Fruit fly (Drosophila melanogaster) whole organism, wandering third instar larva: Measurements from ENCODE around the gene btz.

Experiments used
- CG32264 ChIP-seq: fragments of 200-800 bp; sonication (Bioruptor generic); optimal IDR thresholded peaks from 2 replicates; lab custom pipeline; 2016; ENCODE audit warnings: missing biosample characterization, missing genetic modification characterization
- CG9705 ChIP-seq: fragments of 200-800 bp; sonication (Bioruptor generic); optimal IDR thresholded peaks from 2 replicates; lab custom pipeline; 2018; ENCODE audit warnings: missing biosample characterization, mild to moderate bottlenecking, missing genetic modification characterization
- CrebA ChIP-seq: fragments of 200-800 bp; sonication (Bioruptor generic); optimal IDR thresholded peaks from 2 replicates; lab custom pipeline; 2016; ENCODE audit warnings: missing biosample characterization, mild to moderate bottlenecking, missing genetic modification characterization, borderline replicate concordance
- Hnf4 ChIP-seq: fragments of 200-800 bp; sonication (Bioruptor generic); optimal IDR thresholded peaks from 2 replicates; lab custom pipeline; 2016; ENCODE audit warnings: missing biosample characterization, mild to moderate bottlenecking, missing genetic modification characterization
- Mio ChIP-seq: sonication (Bioruptor generic); optimal IDR thresholded peaks from 2 replicates; lab custom pipeline; 2016; ENCODE audit warnings: missing biosample characterization, missing genetic modification characterization
- Myc ChIP-seq: fragments of >200 bp; optimal IDR thresholded peaks from 2 replicates; lab custom pipeline; 2017
- OdsH ChIP-seq: fragments of 200-800 bp; sonication (Bioruptor generic); optimal IDR thresholded peaks from 2 replicates; lab custom pipeline; 2016; ENCODE audit warnings: missing biosample characterization, mild to moderate bottlenecking, missing genetic modification characterization
- Rel ChIP-seq, 2 experiments: fragments of 200-800 bp; sonication (Bioruptor generic) in 1 of 2; optimal IDR thresholded peaks; 2 replicates in 1 of 2; 3 replicates in 1 of 2; lab custom pipeline; 2016 to 2019; ENCODE audit warnings: mild to moderate bottlenecking in 2 of 2, missing biosample characterization in 2 of 2, missing genetic modification characterization in 2 of 2, moderate library complexity in 1 of 2
- Sp1 ChIP-seq: fragments of 200-800 bp; sonication (Bioruptor generic); optimal IDR thresholded peaks from 3 replicates; lab custom pipeline; 2019; ENCODE audit warnings: missing biosample characterization, mild to moderate bottlenecking, missing genetic modification characterization, moderate library complexity
- br ChIP-seq: fragments of 200-800 bp; sonication (Bioruptor generic); optimal IDR thresholded peaks from 2 replicates; lab custom pipeline; 2016; ENCODE audit warnings: missing biosample characterization, missing genetic modification characterization
- brk ChIP-seq: fragments of 200-800 bp; sonication (Bioruptor generic); optimal IDR thresholded peaks from 2 replicates; lab custom pipeline; 2016; ENCODE audit warnings: missing biosample characterization, mild to moderate bottlenecking, missing genetic modification characterization
- dl ChIP-seq, 2 experiments: fragments of 175-275, 200-275 bp in 1 of 2; fragments of 200-275 bp in 1 of 2; sonication (Bioruptor generic); optimal IDR thresholded peaks; lab custom pipeline; 2018; ENCODE audit warnings: mild to moderate bottlenecking in 2 of 2, missing biosample characterization in 2 of 2, missing genetic modification characterization in 2 of 2, moderate library complexity in 2 of 2; ENCODE audit not compliant: partially characterized antibody in 2 of 2, insufficient read depth in 1 of 2
- dmrt93B ChIP-seq: fragments of 200-800 bp; sonication (Bioruptor generic); optimal IDR thresholded peaks from 2 replicates; lab custom pipeline; 2018; ENCODE audit warnings: missing biosample characterization, mild to moderate bottlenecking, missing genetic modification characterization
- dsf ChIP-seq: sonication (Bioruptor generic); optimal IDR thresholded peaks from 2 replicates; lab custom pipeline; 2016; ENCODE audit warnings: missing biosample characterization, missing genetic modification characterization, borderline replicate concordance
- ey ChIP-seq: fragments of 200-800 bp; sonication (Bioruptor generic); optimal IDR thresholded peaks from 2 replicates; lab custom pipeline; 2016; ENCODE audit warnings: missing biosample characterization, missing genetic modification characterization
- fru ChIP-seq: fragments of 200-800 bp; sonication (Bioruptor generic); optimal IDR thresholded peaks from 3 replicates; lab custom pipeline; 2016; ENCODE audit warnings: missing biosample characterization, mild to moderate bottlenecking, missing genetic modification characterization
- h ChIP-seq: fragments of 200-800 bp; sonication (Bioruptor generic); optimal IDR thresholded peaks from 3 replicates; lab custom pipeline; 2016; ENCODE audit warnings: missing biosample characterization, mild to moderate bottlenecking, missing genetic modification characterization
- lola ChIP-seq: fragments of >200 bp; optimal IDR thresholded peaks from 2 replicates; lab custom pipeline; 2017; ENCODE audit warnings: missing biosample characterization, missing genetic modification characterization
- pan ChIP-seq: fragments of >200 bp; optimal IDR thresholded peaks from 2 replicates; lab custom pipeline; 2017
- psq ChIP-seq: fragments of 200-800 bp; sonication (Bioruptor generic); optimal IDR thresholded peaks from 3 replicates; lab custom pipeline; 2017; ENCODE audit warnings: missing biosample characterization, mild to moderate bottlenecking, missing genetic modification characterization, moderate library complexity
- rgr ChIP-seq: fragments of 200-800 bp; sonication (Bioruptor generic); optimal IDR thresholded peaks from 3 replicates; lab custom pipeline; 2016; ENCODE audit warnings: missing biosample characterization, mild to moderate bottlenecking, missing genetic modification characterization
- sage ChIP-seq: fragments of 200-800 bp; sonication (Bioruptor generic); optimal IDR thresholded peaks from 2 replicates; lab custom pipeline; 2016; ENCODE audit warnings: missing biosample characterization, mild to moderate bottlenecking, missing genetic modification characterization
- sv ChIP-seq: fragments of 200-800 bp; sonication (Bioruptor generic); optimal IDR thresholded peaks from 3 replicates; lab custom pipeline; 2016; ENCODE audit warnings: missing biosample characterization, missing genetic modification characterization

The btz gene

DNA sequence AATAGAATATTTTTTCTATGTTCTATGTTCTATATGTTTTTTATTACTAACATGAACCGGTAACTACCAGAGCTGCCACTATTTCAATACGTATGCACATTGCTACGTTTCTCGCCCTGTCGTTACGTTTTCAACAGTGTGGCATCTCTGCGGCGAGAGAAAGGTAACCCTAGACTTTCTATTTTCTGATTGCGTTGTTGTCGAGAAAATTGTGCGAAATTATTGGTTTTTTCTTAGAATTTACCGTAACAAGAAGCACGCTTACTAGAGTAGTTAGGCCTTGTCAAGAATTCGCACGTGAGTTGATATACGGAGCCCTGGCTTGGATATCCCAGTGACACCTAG, at the start of gene btz:
TSS of gene btz (plus strand) at position 133 of the 345 bp plus-strand sequence.
- TF ChIP-seq CrebA (no peak), Myc (lab: Kevin White, UChicago) (peak; percentile 29), Mio (GFP tag; lab: Kevin White, UChicago) (no peak), h (GFP tag; lab: Kevin White, UChicago) (peak; percentile 9), psq (peak; percentile 44), dl (GFP tag; optimal IDR thresholded peaks at IDR 0.05; lab: Kevin White, UChicago; ENCODE audit: insufficient read depth in 1 of 2, partially characterized antibody in 2 of 2) (no peak), ey (no peak), rgr (GFP tag; lab: Kevin White, UChicago) (no peak)

DNA sequence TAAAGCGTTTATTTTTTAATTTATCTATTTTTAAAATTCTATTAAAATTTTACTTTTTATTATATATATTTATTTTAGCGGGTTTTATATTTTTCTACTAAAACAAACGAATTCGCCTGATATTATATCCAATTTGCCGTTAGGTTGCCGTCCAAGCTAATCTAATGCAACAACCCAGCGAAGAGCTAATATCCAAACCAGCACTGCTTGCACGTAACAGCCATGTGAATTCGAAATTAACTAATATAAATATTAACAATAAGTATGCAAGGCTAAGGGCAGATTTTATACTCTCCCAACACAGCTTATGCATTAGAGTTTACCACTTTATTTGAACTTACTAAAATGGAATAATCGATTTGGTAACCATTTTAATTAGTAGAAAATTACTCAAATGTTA, 48.5 kb upstream of the btz start:
- TF ChIP-seq Myc (lab: Kevin White, UChicago) (peak; percentile 28), br (GFP tag; lab: Kevin White, UChicago) (no peak)

DNA sequence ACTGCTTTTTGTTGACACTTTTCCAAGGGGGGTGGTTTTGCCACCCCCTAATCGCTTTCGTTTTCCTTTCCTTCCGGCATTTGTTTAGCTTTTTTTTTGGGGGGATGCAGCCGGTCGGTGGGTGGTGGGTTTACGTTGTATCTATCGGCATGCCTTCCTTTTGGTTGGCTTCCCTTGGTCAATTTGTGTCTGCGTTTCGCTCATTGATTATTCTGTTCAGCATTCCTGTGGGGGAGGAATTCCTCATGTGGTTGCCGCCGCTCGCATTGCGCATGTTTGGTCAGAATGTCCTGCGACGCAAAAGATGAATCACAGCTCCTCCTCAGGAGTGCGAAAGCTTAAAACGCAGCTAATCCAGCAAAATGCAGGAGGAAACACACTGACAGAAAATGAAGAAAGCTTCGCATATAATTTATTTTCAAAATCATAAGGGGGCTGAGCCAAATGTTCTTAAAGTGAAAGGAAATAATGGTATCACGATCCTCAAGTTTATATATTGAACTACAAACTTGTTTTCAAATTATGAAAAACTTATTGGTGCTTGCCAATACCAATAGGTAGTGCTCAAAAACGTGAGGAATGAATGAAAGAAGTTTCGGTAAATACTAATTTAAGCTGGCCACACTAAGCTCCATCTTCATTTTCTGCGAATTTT, 47.9 kb upstream of the btz start, which contains the start of gene RpS10a:
TSS of gene RpS10a (plus strand) at position 605 of the 655 bp plus-strand sequence.
- TF ChIP-seq CrebA (no peak), ey (no peak), CG32264 (GFP tag; lab: Kevin White, UChicago) (no peak)
- TF ChIP-seq, all 38 proteins: peak for 0

DNA sequence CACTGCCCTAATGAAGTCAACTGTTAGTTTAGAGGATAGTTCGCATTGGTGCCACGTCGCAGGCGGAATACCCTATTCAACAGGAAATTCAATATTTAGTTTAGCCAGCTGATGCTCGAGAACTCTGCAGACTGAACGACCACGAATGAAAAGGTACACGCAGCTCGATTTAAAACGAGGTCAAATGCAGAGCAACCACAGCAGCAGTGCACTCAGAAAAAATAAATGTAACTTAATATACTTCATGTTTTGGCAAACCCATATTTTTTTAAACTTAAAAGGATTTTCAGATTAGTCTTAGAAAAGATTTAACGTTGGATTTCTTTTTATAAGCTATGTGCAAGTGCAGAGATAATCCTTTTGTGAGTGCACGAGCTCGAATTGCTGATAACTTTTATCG, 45.1 kb upstream of the btz start:
- TF ChIP-seq Hnf4 (GFP tag; lab: Kevin White, UChicago) = no peak
- TF ChIP-seq brk = no peak
- TF ChIP-seq dmrt93B (GFP tag; lab: Kevin White, UChicago) = no peak
- no peak for TF ChIP-seq Sp1 (GFP tag; lab: Kevin White, UChicago)
- TF ChIP-seq OdsH = no peak
- no peak for TF ChIP-seq psq
- no peak for TF ChIP-seq pan (lab: Kevin White, UChicago)
- TF ChIP-seq dsf (GFP tag; lab: Kevin White, UChicago) = no peak
- TF ChIP-seq dl (GFP tag; optimal IDR thresholded peaks at IDR 0.05; lab: Kevin White, UChicago; ENCODE audit: insufficient read depth in 1 of 2, partially characterized antibody in 2 of 2) = no peak
- TF ChIP-seq lola (GFP tag; lab: Kevin White, UChicago) = no peak

DNA sequence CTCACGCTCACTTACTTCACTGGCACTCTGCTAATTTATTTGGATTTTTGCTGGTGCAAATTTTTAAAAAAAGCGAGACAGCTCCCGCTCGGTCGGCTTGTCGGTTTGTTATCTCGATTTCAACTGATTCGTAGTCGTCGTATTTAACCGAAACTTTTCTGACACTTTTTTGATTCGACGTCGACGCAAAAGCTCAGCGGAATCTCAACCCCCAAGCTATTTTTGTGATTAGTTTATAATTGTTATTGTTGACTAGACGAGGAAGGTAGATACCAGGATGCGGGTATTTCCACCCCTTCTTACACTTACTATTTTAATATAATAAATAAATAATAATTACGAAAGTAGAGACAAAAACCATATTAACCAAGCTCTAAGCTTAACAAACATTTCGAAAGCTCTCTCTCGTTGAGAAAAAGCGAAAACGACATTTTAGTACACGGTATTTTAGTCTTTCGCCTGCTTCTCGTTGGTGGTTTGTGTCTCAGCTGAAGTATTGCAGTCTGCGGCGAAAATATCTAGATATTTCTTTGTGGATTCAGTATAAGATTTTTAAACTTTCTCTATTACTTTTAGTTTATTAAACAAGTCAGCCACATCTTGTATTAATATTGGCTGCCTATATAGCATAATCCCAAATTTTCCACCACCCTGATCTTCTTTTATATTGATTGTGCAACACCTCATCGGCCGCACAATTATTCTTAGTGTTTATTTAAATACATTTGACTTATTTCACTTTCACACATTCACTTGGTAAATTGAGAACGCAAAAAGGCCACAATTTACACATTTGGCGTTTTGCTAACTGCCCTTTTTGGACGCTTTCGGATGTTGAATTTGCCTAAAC, 43.2 kb upstream of the btz start, which contains the start of gene tau:
TSS of gene tau (minus strand) at position 311 of the 850 bp plus-strand sequence.
- TF ChIP-seq Myc (lab: Kevin White, UChicago) (peak; percentile 23), CG9705 (no peak)

DNA sequence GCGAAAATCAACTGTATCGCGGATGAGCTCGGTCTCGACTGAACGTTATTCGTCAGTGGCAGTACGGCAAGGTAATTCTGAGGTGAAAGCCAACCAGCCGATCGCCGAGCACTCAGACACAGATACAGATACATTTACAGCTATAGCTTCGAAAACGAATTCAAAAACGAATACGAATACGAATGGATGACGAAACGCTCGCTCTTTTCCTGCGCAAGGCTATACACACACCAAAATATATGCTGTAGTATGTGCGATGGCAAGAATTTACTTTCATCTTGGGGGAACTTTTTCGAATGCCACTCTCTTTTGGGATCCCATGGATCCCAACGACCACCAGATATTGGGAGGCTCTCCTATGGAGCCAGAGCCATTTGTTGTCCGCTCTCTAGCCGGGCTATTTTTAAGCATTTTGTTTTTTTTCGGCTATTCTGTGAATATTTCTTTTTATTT, 40.0 kb upstream of the btz start, which contains the start of gene Mlc1:
TSS of gene Mlc1 (minus strand) at position 51 of the 453 bp plus-strand sequence.
- TF ChIP-seq CG9705 (no peak), sv (no peak), dl (GFP tag; optimal IDR thresholded peaks at IDR 0.05; lab: Kevin White, UChicago; ENCODE audit: insufficient read depth in 1 of 2, partially characterized antibody in 2 of 2) (no peak), Myc (lab: Kevin White, UChicago) (no peak), fru (GFP tag; lab: Kevin White, UChicago) (no peak), dsf (GFP tag; lab: Kevin White, UChicago) (no peak), Mio (GFP tag; lab: Kevin White, UChicago) (no peak), Rel (GFP tag; optimal IDR thresholded peaks at IDR 0.05; lab: Kevin White, UChicago) (no peak), Rel (tag; optimal IDR thresholded peaks at IDR 0.05; lab: Kevin White, UChicago) (no peak), CrebA (no peak)

DNA sequence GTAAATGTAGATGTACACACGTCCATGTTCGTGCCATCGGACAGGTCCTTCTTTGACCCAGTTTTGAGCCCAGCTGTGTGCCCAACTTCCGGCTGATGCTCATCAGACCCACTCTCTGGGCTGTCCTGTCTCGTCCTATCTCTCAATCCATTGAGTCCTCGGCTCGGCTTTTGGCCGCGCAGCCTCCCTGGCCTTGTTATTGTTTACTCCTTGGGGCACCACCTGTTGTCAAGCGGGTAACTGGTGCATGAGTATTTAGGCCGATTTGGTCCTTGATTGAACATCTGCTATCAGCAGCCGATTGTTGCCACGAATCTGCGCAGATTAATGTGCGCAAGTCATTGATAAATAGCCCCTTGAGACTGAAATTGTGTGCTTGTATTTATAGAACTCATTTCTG, 38.8 kb upstream of the btz start:
- TF ChIP-seq ey = no peak
- no peak for TF ChIP-seq Myc (lab: Kevin White, UChicago)
- TF ChIP-seq rgr (GFP tag; lab: Kevin White, UChicago) = no peak
- no peak for TF ChIP-seq sage
- TF ChIP-seq dl (GFP tag; optimal IDR thresholded peaks at IDR 0.05; lab: Kevin White, UChicago; ENCODE audit: insufficient read depth in 1 of 2, partially characterized antibody in 2 of 2) = no peak
- no peak for TF ChIP-seq pan (lab: Kevin White, UChicago)
